Worm (Caenorhabditis elegans): ENCODE results near the gene ZC53.22.

The ZC53.22 gene

ce11 chrX:1888445-1889035 is 33.7 kb downstream of the ZC53.22 start (continued):
- TF ChIP-seq rbr-2 (tag; optimal IDR thresholded peaks at IDR 0.05) (peak; percentile 84), zip-11 (GFP tag; IDR thresholded peaks at IDR 0.05) (no peak), F44E2.7 (GFP tag; IDR thresholded peaks at IDR 0.05) (no peak), D1046.2 (GFP tag; IDR thresholded peaks at IDR 0.05) (no peak), duxl-1 (tag; optimal IDR thresholded peaks at IDR 0.05; ENCODE audit: poor library complexity) (peak; percentile 94), hlh-30 (tag; optimal IDR thresholded peaks at IDR 0.05; ENCODE audit: insufficient read depth) (peak; percentile 15), lim-7 (GFP tag; IDR thresholded peaks at IDR 0.05) (no peak), sdz-12 (GFP tag; optimal IDR thresholded peaks at IDR 0.05) (no peak), jun-1 (tag; optimal IDR thresholded peaks at IDR 0.05) (peak; percentile 62), hif-1 (tag; optimal IDR thresholded peaks at IDR 0.05) (peak in 1 of 2 experiments; percentile 3), ctbp-1 (GFP tag; IDR thresholded peaks at IDR 0.05) (no peak), ZK337.2 (GFP tag; IDR thresholded peaks at IDR 0.05) (0 out of 2 replicates have a peak, but pooled peaks have one; percentile 50), lsy-2 (tag; optimal IDR thresholded peaks at IDR 0.05) (peak; percentile 66 to 73), F37D6.2 (tag; optimal IDR thresholded peaks at IDR 0.05) (peak; percentile 94), lin-13 (GFP tag; optimal IDR thresholded peaks at IDR 0.05) (no peak), nhr-102 (tag; optimal IDR thresholded peaks at IDR 0.05) (peak; percentile 90), gei-8 (GFP tag; optimal IDR thresholded peaks at IDR 0.05) (no peak), spr-3 (GFP tag; optimal IDR thresholded peaks at IDR 0.05) (no peak), madf-5 (GFP tag; IDR thresholded peaks at IDR 0.05) (no peak), spr-1 (tag; optimal IDR thresholded peaks at IDR 0.05) (peak; percentile 40), unc-62 (GFP tag; optimal IDR thresholded peaks at IDR 0.05 in 1 of 2) (peak in 1 of 2 experiments; percentile 12), unc-62 (tag; optimal IDR thresholded peaks at IDR 0.05) (no peak), nhr-76 (tag; optimal IDR thresholded peaks at IDR 0.05) (no peak), lir-3 (tag; optimal IDR thresholded peaks at IDR 0.05) (peak; percentile 9), Y105C5A.15 (GFP tag; IDR thresholded peaks at IDR 0.05) (no peak), vab-7 (GFP tag; IDR thresholded peaks at IDR 0.05) (no peak), nhr-237 (tag; optimal IDR thresholded peaks at IDR 0.05) (peak; percentile 43)

- TF ChIP-seq ceh-62 (tag; optimal IDR thresholded peaks at IDR 0.05) (no peak), zag-1 (tag; optimal IDR thresholded peaks at IDR 0.05) (no peak), unc-130 (GFP tag; optimal IDR thresholded peaks at IDR 0.05) (peak; percentile 49), aly-2 (tag; optimal IDR thresholded peaks at IDR 0.05) (no peak), dve-1 (tag; optimal IDR thresholded peaks at IDR 0.05; ENCODE audit: insufficient read depth) (no peak), ztf-7 (tag; optimal IDR thresholded peaks at IDR 0.05) (peak; percentile 42), F37D6.2 (tag; optimal IDR thresholded peaks at IDR 0.05) (peak; percentile 44), zip-11 (GFP tag; IDR thresholded peaks at IDR 0.05) (no peak), spr-3 (GFP tag; optimal IDR thresholded peaks at IDR 0.05) (no peak), ZK337.2 (GFP tag; IDR thresholded peaks at IDR 0.05) (0 out of 2 replicates have a peak, but pooled peaks have one; percentile 36), duxl-1 (tag; optimal IDR thresholded peaks at IDR 0.05; ENCODE audit: poor library complexity) (peak; percentile 97), egl-43 (GFP tag; IDR thresholded peaks at IDR 0.05) (no peak), ama-1 (optimal IDR thresholded peaks at IDR 0.05) (no peak), nhr-25 (tag; optimal IDR thresholded peaks at IDR 0.05; ENCODE audit: borderline replicate concordance, insufficient read depth) (no peak), hmg-1.1 (GFP tag; IDR thresholded peaks at IDR 0.05) (peak; percentile 91), Y48G9A.11 (GFP tag; IDR thresholded peaks at IDR 0.05) (no peak), lin-1 (GFP tag; IDR thresholded peaks at IDR 0.05) (no peak), dmd-9 (GFP tag; IDR thresholded peaks at IDR 0.05) (0 out of 2 replicates have a peak, but pooled peaks have one; percentile 33), arid-1 (GFP tag; conservative IDR thresholded peaks at IDR 0.05) (no peak; the same call in 1 of the 2 replicates), dpl-1 (GFP tag; optimal IDR thresholded peaks at IDR 0.05) (peak; percentile 17), F10B5.3 (tag; optimal IDR thresholded peaks at IDR 0.05) (peak; percentile 51), ztf-11 (tag; optimal IDR thresholded peaks at IDR 0.05) (no peak), mdl-1 (tag; optimal IDR thresholded peaks at IDR 0.05) (no peak), mdt-29 (GFP tag; IDR thresholded peaks at IDR 0.05) (no peak), nhr-76 (tag; optimal IDR thresholded peaks at IDR 0.05) (no peak), unc-62 (GFP tag; optimal IDR thresholded peaks at IDR 0.05 in 1 of 2) (no peak), unc-62 (tag; optimal IDR thresholded peaks at IDR 0.05) (no peak), D1046.2 (GFP tag; IDR thresholded peaks at IDR 0.05) (no peak), aha-1 (tag) (no peak), madf-5 (GFP tag; IDR thresholded peaks at IDR 0.05) (0 out of 4 replicates have a peak, but pooled peaks have one; percentile 35 to 59), gei-8 (GFP tag; optimal IDR thresholded peaks at IDR 0.05) (no peak), ceh-32 (tag; optimal IDR thresholded peaks at IDR 0.05; ENCODE audit: poor library complexity) (no peak)
Observed at ce11 chrX:1880665-1881064, 41.5 kb downstream of the ZC53.22 start.

All from whole organism, L4 larva.